Worm (Caenorhabditis elegans): ENCODE measurements around the gene str-18.

str-18 gene

DNA sequence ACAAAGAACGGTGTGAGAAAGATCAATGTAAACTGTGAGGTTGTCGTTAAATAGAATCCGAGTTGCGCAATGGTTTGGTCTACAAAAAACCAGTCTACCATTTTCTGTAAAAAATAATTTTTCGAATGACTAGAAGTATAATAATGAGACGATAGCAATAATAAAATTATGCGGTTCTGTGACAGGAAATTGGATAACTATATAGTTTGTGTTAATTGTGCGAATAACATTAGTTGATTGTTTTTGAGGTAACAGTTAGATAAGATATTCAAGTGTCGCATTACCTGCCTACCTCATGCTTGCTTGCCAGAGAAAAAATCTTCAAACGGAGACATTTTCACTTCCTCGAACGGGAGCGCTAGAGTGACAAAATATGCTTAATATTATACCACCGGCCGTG is at the start of gene str-18:
Gene str-18 (minus strand): TSS at position 101 of the 400 bp plus-strand sequence.
- TF ChIP-seq ztf-11 (tag; optimal IDR thresholded peaks at IDR 0.05): no peak
- no peak for TF ChIP-seq ceh-39 (tag; optimal IDR thresholded peaks at IDR 0.05)
- no peak for TF ChIP-seq unc-39 (tag; optimal IDR thresholded peaks at IDR 0.05)
- TF ChIP-seq hlh-1 (tag; optimal IDR thresholded peaks at IDR 0.05): no peak
- no peak for TF ChIP-seq drap-1 (GFP tag; optimal IDR thresholded peaks at IDR 0.05)
- no peak for TF ChIP-seq nhr-237 (tag; optimal IDR thresholded peaks at IDR 0.05)
- no peak for TF ChIP-seq sptf-1 (tag; optimal IDR thresholded peaks at IDR 0.05)
- TF ChIP-seq nhr-12 (tag; optimal IDR thresholded peaks at IDR 0.05): no peak
- no peak for TF ChIP-seq mab-5 (tag; optimal IDR thresholded peaks at IDR 0.05)
- no peak for TF ChIP-seq nhr-28 (tag; optimal IDR thresholded peaks at IDR 0.05)
- no peak for TF ChIP-seq lsy-2 (tag; optimal IDR thresholded peaks at IDR 0.05)
- TF ChIP-seq ces-1 (GFP tag; optimal IDR thresholded peaks at IDR 0.05): no peak
- TF ChIP-seq nhr-76 (tag; optimal IDR thresholded peaks at IDR 0.05): no peak
- TF ChIP-seq mls-2 (tag; optimal IDR thresholded peaks at IDR 0.05): no peak
- no peak for TF ChIP-seq sem-2 (GFP tag; optimal IDR thresholded peaks at IDR 0.05)
- TF ChIP-seq elt-1 (tag; optimal IDR thresholded peaks at IDR 0.05; ENCODE audit: borderline replicate concordance, insufficient read depth): no peak
- no peak for TF ChIP-seq blmp-1 (tag; optimal IDR thresholded peaks at IDR 0.05)
- TF ChIP-seq ceh-43 (GFP tag; optimal IDR thresholded peaks at IDR 0.05): no peak

DNA sequence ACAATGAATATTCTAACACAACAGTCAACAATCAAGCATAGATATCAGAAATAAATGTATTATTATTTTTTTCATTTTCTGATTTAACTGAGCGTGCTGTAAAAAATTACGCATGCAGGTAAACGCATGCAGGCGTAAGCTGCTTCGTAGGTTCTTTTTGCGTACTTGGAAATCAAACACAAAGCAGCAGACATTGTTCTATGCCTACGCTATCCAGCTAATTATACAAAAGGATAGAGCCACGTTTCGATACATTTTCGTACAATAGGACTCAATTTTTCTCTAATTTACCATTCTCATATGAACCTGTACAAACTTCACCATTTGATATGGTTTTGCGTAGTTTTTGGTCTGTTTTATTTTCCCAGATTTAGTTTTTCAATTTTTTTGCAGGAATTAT is 40.7 kb upstream of the str-18 start, which contains the start of gene T26E4.3:
Gene T26E4.3 (plus strand): TSS at position 301 of the 400 bp plus-strand sequence.
- no peak for TF ChIP-seq cnd-1 (tag; optimal IDR thresholded peaks at IDR 0.05)
- no peak for TF ChIP-seq nhr-12 (tag; optimal IDR thresholded peaks at IDR 0.05)
- no peak for TF ChIP-seq blmp-1 (tag; optimal IDR thresholded peaks at IDR 0.05)
- TF ChIP-seq nhr-237 (tag; optimal IDR thresholded peaks at IDR 0.05): no peak
- no peak for TF ChIP-seq ceh-83 (GFP tag; optimal IDR thresholded peaks at IDR 0.05)
- no peak for TF ChIP-seq ham-2 (GFP tag; optimal IDR thresholded peaks at IDR 0.05)
- no peak for TF ChIP-seq lin-13 (tag; optimal IDR thresholded peaks at IDR 0.05)
- TF ChIP-seq flh-1 (GFP tag; optimal IDR thresholded peaks at IDR 0.05): no peak
- no peak for TF ChIP-seq ztf-11 (tag; optimal IDR thresholded peaks at IDR 0.05)
- no peak for TF ChIP-seq bed-3 (GFP tag; optimal IDR thresholded peaks at IDR 0.05)
- no peak for TF ChIP-seq sem-2 (GFP tag; optimal IDR thresholded peaks at IDR 0.05)
- TF ChIP-seq nhr-28 (tag; optimal IDR thresholded peaks at IDR 0.05): no peak
- TF ChIP-seq M03D4.4 (tag; optimal IDR thresholded peaks at IDR 0.05): no peak

DNA sequence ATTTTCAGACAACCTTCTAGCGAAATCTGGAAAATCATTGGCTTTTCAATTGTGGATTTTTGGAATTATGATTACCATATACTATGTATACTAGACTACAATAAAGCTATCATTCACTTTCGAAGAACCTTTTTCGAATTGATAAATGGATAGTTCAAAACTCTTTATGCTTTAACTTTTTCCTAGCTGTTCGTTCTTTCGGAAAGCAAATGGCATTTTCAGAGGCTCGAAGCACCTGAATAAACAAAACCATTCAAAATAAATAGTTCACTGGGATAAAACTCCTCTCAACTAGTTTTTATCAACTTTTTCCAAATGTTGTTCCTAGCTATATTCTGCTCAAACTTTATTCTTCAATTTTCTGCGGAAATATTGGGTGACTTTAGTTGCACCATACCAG is 39.3 kb upstream of the str-18 start, which contains the start of gene T26E4.2:
Gene T26E4.2 (plus strand): TSS at position 301 of the 400 bp plus-strand sequence.
- no peak for TF ChIP-seq lsy-2 (tag; optimal IDR thresholded peaks at IDR 0.05)
- no peak for TF ChIP-seq elt-3 (tag; optimal IDR thresholded peaks at IDR 0.05)
- no peak for TF ChIP-seq lin-13 (tag; optimal IDR thresholded peaks at IDR 0.05)
- no peak for TF ChIP-seq bed-3 (GFP tag; optimal IDR thresholded peaks at IDR 0.05)
- no peak for TF ChIP-seq mep-1 (tag; optimal IDR thresholded peaks at IDR 0.05)
- no peak for TF ChIP-seq snpc-4 (tag; optimal IDR thresholded peaks at IDR 0.05)
- TF ChIP-seq M03D4.4 (tag; optimal IDR thresholded peaks at IDR 0.05): no peak
- no peak for TF ChIP-seq sem-2 (GFP tag; optimal IDR thresholded peaks at IDR 0.05)
- no peak for TF ChIP-seq mab-5 (tag; optimal IDR thresholded peaks at IDR 0.05)
- no peak for TF ChIP-seq nhr-76 (tag; optimal IDR thresholded peaks at IDR 0.05)

DNA sequence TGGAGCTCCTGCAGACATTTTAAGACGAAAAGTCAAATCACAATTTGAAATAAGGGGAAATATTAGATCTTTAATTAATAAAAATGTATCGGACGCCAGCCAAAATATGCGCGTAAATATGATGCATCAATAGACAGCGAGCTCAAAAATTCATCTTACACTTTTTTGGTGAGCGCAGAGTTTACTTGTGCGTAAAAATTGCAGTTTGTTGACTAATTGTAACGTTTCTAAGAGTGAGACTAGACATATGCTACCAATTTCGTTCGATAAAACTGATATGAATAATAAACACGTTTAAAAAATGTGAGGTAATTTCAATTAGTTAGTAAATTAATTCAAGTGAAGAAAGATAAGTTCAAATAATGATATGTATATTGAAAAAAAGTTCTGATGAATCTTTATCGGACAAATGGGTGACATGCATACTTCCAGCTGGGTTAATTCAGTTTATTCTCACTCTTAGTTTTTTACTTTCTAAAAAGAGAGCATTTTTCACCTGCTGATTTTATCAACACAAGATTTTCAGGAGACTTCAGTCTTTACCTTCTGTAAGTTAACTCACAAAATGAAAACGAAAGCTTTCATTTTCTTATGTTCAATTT is 37.5 kb upstream of the str-18 start, which contains the start of the genes nhr-285 and irld-52:
Gene nhr-285 (minus strand): TSS at position 101 of the 602 bp plus-strand sequence.
Gene irld-52 (plus strand): TSS at position 552 of the 602 bp plus-strand sequence.
- TF ChIP-seq elt-3 (tag; optimal IDR thresholded peaks at IDR 0.05) (no peak), blmp-1 (tag; optimal IDR thresholded peaks at IDR 0.05) (no peak), cnd-1 (tag; optimal IDR thresholded peaks at IDR 0.05) (no peak), tbx-8 (GFP tag; optimal IDR thresholded peaks at IDR 0.05) (no peak), ces-1 (GFP tag; optimal IDR thresholded peaks at IDR 0.05) (no peak), ceh-83 (GFP tag; optimal IDR thresholded peaks at IDR 0.05) (no peak), ceh-43 (GFP tag; optimal IDR thresholded peaks at IDR 0.05) (no peak)

DNA sequence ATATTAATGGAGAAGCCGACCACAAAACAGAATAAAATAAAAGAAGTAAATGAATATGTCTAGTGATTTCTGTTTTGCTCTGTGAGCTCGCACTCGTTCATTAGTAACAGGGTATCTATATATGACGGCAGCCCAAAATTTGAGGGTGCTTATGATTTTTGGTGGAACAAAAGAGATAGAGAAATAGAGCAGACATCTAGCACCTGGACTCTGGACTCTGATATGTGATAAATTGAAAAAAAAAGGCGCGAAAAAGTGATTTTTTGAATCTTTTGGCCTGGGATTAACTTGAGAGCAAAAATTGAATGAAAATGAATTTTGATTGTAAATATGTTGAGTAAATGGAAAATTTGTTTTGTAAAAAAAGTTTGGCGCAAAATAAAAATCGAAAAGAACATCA is 34.9 kb upstream of the str-18 start, which contains the start of gene nhr-283:
Gene nhr-283 (minus strand): TSS at position 101 of the 400 bp plus-strand sequence.
- TF ChIP-seq hlh-1 (tag; optimal IDR thresholded peaks at IDR 0.05) (no peak), nhr-28 (tag; optimal IDR thresholded peaks at IDR 0.05) (no peak), tbx-8 (GFP tag; optimal IDR thresholded peaks at IDR 0.05) (no peak), ces-1 (GFP tag; optimal IDR thresholded peaks at IDR 0.05) (no peak), ham-2 (GFP tag; optimal IDR thresholded peaks at IDR 0.05) (no peak)
